Worm (Caenorhabditis elegans) whole organism, mixed stage, embryonic: ENCODE measurements around the gene yif-1.

ENCODE experiments used
- blmp-1 ChIP-seq: fragments of 150-350 bp; optimal IDR thresholded peaks from 2 replicates; lab custom pipeline; 2014; ENCODE audit warnings: missing biosample characterization, missing genetic modification characterization
- ceh-39 ChIP-seq: fragments of 150-350 bp; optimal IDR thresholded peaks from 2 replicates; lab custom pipeline; 2014; ENCODE audit warnings: missing biosample characterization, missing genetic modification characterization
- ces-1 ChIP-seq: fragments of 150-350 bp; optimal IDR thresholded peaks from 2 replicates; lab custom pipeline; 2014; ENCODE audit warnings: missing biosample characterization, missing genetic modification reagents, missing genetic modification characterization
- elt-3 ChIP-seq: fragments of 150-350 bp; optimal IDR thresholded peaks from 2 replicates; lab custom pipeline; 2014; ENCODE audit warnings: missing biosample characterization, missing genetic modification characterization
- ham-2 ChIP-seq: fragments of 200-800 bp; sonication (Bioruptor generic); optimal IDR thresholded peaks from 2 replicates; lab custom pipeline; 2018; ENCODE audit warnings: mild to moderate bottlenecking, missing genetic modification characterization, missing compliant biosample characterization
- lsy-2 ChIP-seq: fragments of 150-350 bp; optimal IDR thresholded peaks from 2 replicates; lab custom pipeline; 2014; ENCODE audit warnings: missing biosample characterization, missing genetic modification characterization
- mab-5 ChIP-seq: fragments of 150-350 bp; optimal IDR thresholded peaks from 2 replicates; lab custom pipeline; 2014; ENCODE audit warnings: missing biosample characterization, missing genetic modification characterization
- nhr-237 ChIP-seq: fragments of 150-350 bp; optimal IDR thresholded peaks from 2 replicates; lab custom pipeline; 2014; ENCODE audit warnings: missing biosample characterization, missing genetic modification characterization
- nhr-28 ChIP-seq: fragments of 150-350 bp; optimal IDR thresholded peaks from 2 replicates; lab custom pipeline; 2014; ENCODE audit warnings: missing biosample characterization, missing genetic modification characterization
- pha-4 ChIP-seq: fragments of 150-350 bp; optimal IDR thresholded peaks from 2 replicates; lab custom pipeline; 2018; ENCODE audit warnings: missing biosample characterization, missing genetic modification reagents, missing genetic modification characterization
- snpc-4 ChIP-seq: fragments of 150-350 bp; optimal IDR thresholded peaks from 2 replicates; lab custom pipeline; 2014; ENCODE audit warnings: missing biosample characterization, missing genetic modification characterization
- tbx-8 ChIP-seq: fragments of 200-800 bp; sonication (Bioruptor generic); optimal IDR thresholded peaks from 2 replicates; lab custom pipeline; 2018; ENCODE audit warnings: mild to moderate bottlenecking, missing genetic modification characterization, moderate library complexity, missing compliant biosample characterization
- unc-39 ChIP-seq: fragments of 150-350 bp; optimal IDR thresholded peaks from 2 replicates; lab custom pipeline; 2014; ENCODE audit warnings: missing biosample characterization, missing genetic modification characterization
- unc-62 ChIP-seq: fragments of 150-350 bp; optimal IDR thresholded peaks from 2 replicates; lab custom pipeline; 2014; ENCODE audit warnings: missing biosample characterization, missing genetic modification reagents, missing genetic modification characterization

DNA sequence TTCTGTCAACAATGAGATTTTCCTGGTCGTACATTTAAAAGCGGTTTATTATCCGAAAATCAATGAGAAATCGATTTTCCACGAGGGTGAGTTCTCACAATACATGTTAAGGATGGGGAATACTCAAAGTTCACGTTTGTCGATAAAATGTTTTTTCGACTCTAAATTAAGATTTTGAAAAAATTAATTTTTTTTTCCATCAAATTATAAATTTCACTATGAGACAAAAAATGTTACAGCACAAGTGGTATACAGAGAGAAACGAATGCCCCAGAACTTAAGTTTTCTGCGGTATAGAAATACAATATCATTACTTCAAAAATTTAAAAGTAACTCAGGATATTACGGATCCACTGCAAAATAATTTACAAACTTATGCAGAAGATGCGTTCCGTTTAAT, 23.5 kb upstream of the yif-1 start, which contains the start of gene R04B5.1:
- TF ChIP-seq unc-39 (tag; lab: Kevin White, UChicago) = no peak
- no peak for TF ChIP-seq ces-1 (GFP tag; lab: Kevin White, UChicago)
- TF ChIP-seq snpc-4 (tag; lab: Kevin White, UChicago) = no peak
- no peak for TF ChIP-seq pha-4 (tag; lab: Kevin White, UChicago)
- no peak for TF ChIP-seq ceh-39 (tag; lab: Kevin White, UChicago)
- no peak for TF ChIP-seq elt-3
- no peak for TF ChIP-seq nhr-28 (tag; lab: Kevin White, UChicago)
- no peak for TF ChIP-seq unc-62
- TF ChIP-seq nhr-237 (tag; lab: Kevin White, UChicago) = no peak
- TF ChIP-seq lsy-2 (tag; lab: Kevin White, UChicago) = no peak
- no peak for TF ChIP-seq ham-2 (GFP tag; lab: Kevin White, UChicago)
- no peak for TF ChIP-seq blmp-1
- no peak for TF ChIP-seq tbx-8
- no peak for TF ChIP-seq mab-5
